Worm (Caenorhabditis elegans): Measurements from ENCODE around the gene T13A10.1.

T13A10.1 gene

DNA sequence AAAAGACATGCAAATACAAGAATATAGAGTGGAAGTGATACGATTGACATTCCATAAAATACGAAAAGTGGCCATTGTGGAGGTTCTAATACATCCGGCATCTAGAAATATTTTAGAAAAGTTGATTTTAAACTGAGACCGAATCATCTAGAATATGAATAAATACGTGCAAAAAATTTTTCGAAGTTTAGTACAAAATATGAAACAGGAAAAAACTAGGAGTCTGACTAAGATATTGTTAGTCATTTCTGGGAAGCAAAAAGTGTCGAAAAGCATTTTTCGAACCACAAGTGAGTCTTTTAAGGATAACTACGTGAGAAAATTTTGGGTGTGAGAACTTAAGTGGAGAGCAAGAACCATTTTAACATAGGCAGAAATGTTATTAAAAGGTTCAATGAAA, 6.3 kb downstream of the T13A10.1 start, which contains the start of gene srv-32:
TSS of gene srv-32 (minus strand) at position 101 of the 400 bp plus-strand sequence.
- no peak for TF ChIP-seq sptf-1 (tag; optimal IDR thresholded peaks at IDR 0.05)
- no peak for TF ChIP-seq lin-13 (tag; optimal IDR thresholded peaks at IDR 0.05)
- TF ChIP-seq unc-62 (GFP tag; optimal IDR thresholded peaks at IDR 0.05) = no peak
- TF ChIP-seq unc-120 (tag; optimal IDR thresholded peaks at IDR 0.05; ENCODE audit: poor library complexity, severe bottlenecking) = no peak
- no peak for TF ChIP-seq cnd-1 (tag; optimal IDR thresholded peaks at IDR 0.05)
- no peak for TF ChIP-seq tbx-8 (GFP tag; optimal IDR thresholded peaks at IDR 0.05)
- no peak for TF ChIP-seq drap-1 (GFP tag; optimal IDR thresholded peaks at IDR 0.05)
- no peak for TF ChIP-seq elt-1 (tag; optimal IDR thresholded peaks at IDR 0.05; ENCODE audit: borderline replicate concordance, insufficient read depth)
- no peak for TF ChIP-seq ces-1 (GFP tag; optimal IDR thresholded peaks at IDR 0.05)

- TF ChIP-seq tbx-8 (GFP tag; optimal IDR thresholded peaks at IDR 0.05) (no peak), sem-2 (GFP tag; optimal IDR thresholded peaks at IDR 0.05) (no peak), pha-4 (tag; optimal IDR thresholded peaks at IDR 0.05) (no peak), nhr-76 (tag; optimal IDR thresholded peaks at IDR 0.05) (no peak), drap-1 (GFP tag; optimal IDR thresholded peaks at IDR 0.05) (no peak), lsy-2 (tag; optimal IDR thresholded peaks at IDR 0.05) (no peak), ztf-11 (tag; optimal IDR thresholded peaks at IDR 0.05) (no peak), ces-1 (GFP tag; optimal IDR thresholded peaks at IDR 0.05) (no peak), ceh-39 (tag; optimal IDR thresholded peaks at IDR 0.05) (no peak), nhr-2 (tag; optimal IDR thresholded peaks at IDR 0.05) (no peak), mep-1 (tag; optimal IDR thresholded peaks at IDR 0.05) (no peak), flh-1 (GFP tag; optimal IDR thresholded peaks at IDR 0.05) (no peak), sptf-1 (tag; optimal IDR thresholded peaks at IDR 0.05) (no peak), nhr-28 (tag; optimal IDR thresholded peaks at IDR 0.05) (no peak), snpc-4 (tag; optimal IDR thresholded peaks at IDR 0.05) (no peak), unc-62 (GFP tag; optimal IDR thresholded peaks at IDR 0.05) (no peak), zip-8 (tag; optimal IDR thresholded peaks at IDR 0.05) (no peak)
These were observed 8.4 kb downstream of the T13A10.1 start, which contains the start of gene ops-1 for ce11 chrIV:6284277-6284676. Gene ops-1, minus strand, starts transcription at chrIV:6284377.

DNA sequence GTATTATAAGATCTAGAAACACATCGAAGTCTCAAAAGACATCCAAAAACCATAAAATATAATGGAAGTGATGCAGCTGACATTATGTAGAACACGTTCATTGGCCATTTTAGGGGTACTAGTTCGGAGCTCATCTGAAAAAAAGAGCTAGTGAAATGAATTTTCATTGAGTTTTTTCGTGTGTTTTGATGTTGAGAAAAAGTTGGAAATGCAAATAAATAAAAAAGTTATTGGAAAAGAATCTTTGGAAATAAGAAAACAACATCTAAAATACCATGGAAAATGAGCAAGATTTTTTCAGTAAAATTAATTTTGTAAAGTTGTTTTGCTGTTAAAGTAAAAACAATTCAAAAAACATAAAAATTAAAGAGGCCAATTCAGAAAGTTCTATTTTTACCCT, 14.9 kb downstream of the T13A10.1 start, which contains the start of gene srv-24:
TSS of gene srv-24 (minus strand) at position 101 of the 400 bp plus-strand sequence.
- TF ChIP-seq unc-120 (tag; optimal IDR thresholded peaks at IDR 0.05; ENCODE audit: poor library complexity, severe bottlenecking) (no peak), flh-1 (GFP tag; optimal IDR thresholded peaks at IDR 0.05) (no peak), M03D4.4 (tag; optimal IDR thresholded peaks at IDR 0.05) (no peak), unc-39 (tag; optimal IDR thresholded peaks at IDR 0.05) (no peak), nhr-28 (tag; optimal IDR thresholded peaks at IDR 0.05) (no peak), lsy-2 (tag; optimal IDR thresholded peaks at IDR 0.05) (no peak), drap-1 (GFP tag; optimal IDR thresholded peaks at IDR 0.05) (no peak), blmp-1 (tag; optimal IDR thresholded peaks at IDR 0.05) (no peak), elt-3 (tag; optimal IDR thresholded peaks at IDR 0.05) (no peak)

ce11 chrIV:6294081-6294480, 18.2 kb downstream of the T13A10.1 start, which contains the start of gene hil-2:
Gene hil-2, plus strand, starts transcription at chrIV:6294240.
- no peak for TF ChIP-seq lsy-2 (tag; optimal IDR thresholded peaks at IDR 0.05)
- no peak for TF ChIP-seq M03D4.4 (tag; optimal IDR thresholded peaks at IDR 0.05)
- no peak for TF ChIP-seq flh-1 (GFP tag; optimal IDR thresholded peaks at IDR 0.05)
- TF ChIP-seq nhr-76 (tag; optimal IDR thresholded peaks at IDR 0.05) = no peak
- peak; percentile 61 for TF ChIP-seq mep-1 (tag; optimal IDR thresholded peaks at IDR 0.05)
- no peak for TF ChIP-seq ceh-83 (GFP tag; optimal IDR thresholded peaks at IDR 0.05)
- TF ChIP-seq lin-13 (tag; optimal IDR thresholded peaks at IDR 0.05) = peak; percentile 75
- TF ChIP-seq cnd-1 (tag; optimal IDR thresholded peaks at IDR 0.05) = no peak
- peak; percentile 17 for TF ChIP-seq zip-8 (tag; optimal IDR thresholded peaks at IDR 0.05)
- no peak for TF ChIP-seq ztf-11 (tag; optimal IDR thresholded peaks at IDR 0.05)

ce11 chrIV:6298253-6298652, 22.4 kb downstream of the T13A10.1 start, which contains the start of gene srv-27:
Gene srv-27, minus strand, starts transcription at chrIV:6298353.
- no peak for TF ChIP-seq unc-120 (tag; optimal IDR thresholded peaks at IDR 0.05; ENCODE audit: poor library complexity, severe bottlenecking)
- TF ChIP-seq elt-1 (tag; optimal IDR thresholded peaks at IDR 0.05; ENCODE audit: borderline replicate concordance, insufficient read depth) = no peak
- TF ChIP-seq zip-8 (tag; optimal IDR thresholded peaks at IDR 0.05) = no peak
- no peak for TF ChIP-seq lin-32 (GFP tag; optimal IDR thresholded peaks at IDR 0.05)
- no peak for TF ChIP-seq tbx-8 (GFP tag; optimal IDR thresholded peaks at IDR 0.05)
- no peak for TF ChIP-seq hlh-1 (tag; optimal IDR thresholded peaks at IDR 0.05)

DNA sequence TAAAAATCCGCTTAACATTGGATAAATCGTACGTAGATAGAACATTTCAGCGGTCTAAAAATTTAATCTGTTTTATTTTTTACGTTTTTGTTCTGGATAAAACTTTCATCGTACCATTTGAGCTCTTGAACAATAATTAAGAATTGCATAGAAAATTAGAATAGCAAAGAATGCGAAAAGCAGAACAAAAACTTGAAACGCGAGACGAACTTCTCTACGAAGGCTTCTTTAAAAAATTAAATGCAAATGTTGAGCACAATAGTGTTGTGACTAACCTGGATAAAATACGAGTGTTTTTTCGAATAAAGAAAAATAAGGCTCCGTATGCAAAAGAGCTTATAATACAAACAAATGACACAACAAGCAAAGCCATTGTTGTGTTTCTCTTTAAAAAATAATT, 23.6 kb downstream of the T13A10.1 start:
- TF ChIP-seq ceh-39 (tag; optimal IDR thresholded peaks at IDR 0.05) (no peak), blmp-1 (tag; optimal IDR thresholded peaks at IDR 0.05) (no peak), nhr-2 (tag; optimal IDR thresholded peaks at IDR 0.05) (no peak), nhr-237 (tag; optimal IDR thresholded peaks at IDR 0.05) (no peak), ztf-11 (tag; optimal IDR thresholded peaks at IDR 0.05) (no peak), unc-120 (tag; optimal IDR thresholded peaks at IDR 0.05; ENCODE audit: poor library complexity, severe bottlenecking) (no peak), cnd-1 (tag; optimal IDR thresholded peaks at IDR 0.05) (no peak), lin-32 (GFP tag; optimal IDR thresholded peaks at IDR 0.05) (no peak), nhr-12 (tag; optimal IDR thresholded peaks at IDR 0.05) (no peak), M03D4.4 (tag; optimal IDR thresholded peaks at IDR 0.05) (no peak), snpc-4 (tag; optimal IDR thresholded peaks at IDR 0.05) (no peak)

All from whole organism, mixed stage, embryonic.